Worm (Caenorhabditis elegans) whole organism, L4 larva: ENCODE measurements around the gene F57G8.7.

ENCODE experiments used
- D1046.2 ChIP-seq: fragments of 200-800 bp; sonication (Bioruptor generic); IDR thresholded peaks from 2 replicates; pipeline ENCODE4 v1.3.6; 2022; ENCODE audit warnings: missing genetic modification characterization, missing compliant biosample characterization
- F10B5.3 ChIP-seq: sonication (generic microtip); optimal IDR thresholded peaks from 2 replicates; lab custom pipeline; 2016; ENCODE audit warnings: mild to moderate bottlenecking, missing genetic modification characterization, missing compliant biosample characterization
- F44E2.7 ChIP-seq: fragments of 200-800 bp; sonication (Bioruptor generic); IDR thresholded peaks from 2 replicates; pipeline ENCODE4 v2.1.2; 2022; ENCODE audit warnings: missing genetic modification characterization, missing compliant biosample characterization
- F49E8.2 ChIP-seq: sonication (generic microtip); optimal IDR thresholded peaks from 2 replicates; lab custom pipeline; 2016; ENCODE audit warnings: missing compliant biosample characterization, mild to moderate bottlenecking, missing genetic modification characterization, borderline replicate concordance
- T20F7.1 ChIP-seq: fragments of 200-800 bp; sonication (Bioruptor generic); optimal IDR thresholded peaks from 2 replicates; lab custom pipeline; 2018; ENCODE audit warnings: mild to moderate bottlenecking, missing genetic modification characterization, missing compliant biosample characterization
- T26A8.4 ChIP-seq: fragments of 200-800 bp; sonication (Bioruptor generic); IDR thresholded peaks from 2 replicates; pipeline ENCODE4 v1.3.6; 2022; ENCODE audit warnings: missing genetic modification characterization, missing compliant biosample characterization
- ZK546.5 ChIP-seq, 2 experiments: sonication (generic microtip); optimal IDR thresholded peaks; 2 replicates each; lab custom pipeline; 2017; ENCODE audit warnings: missing biosample characterization in 2 of 2, missing genetic modification characterization in 2 of 2
- aha-1 ChIP-seq: fragments of 150-350 bp; peaks from one replicate; lab custom pipeline; 2014; ENCODE audit warnings: missing biosample characterization, missing genetic modification characterization
- aly-2 ChIP-seq: sonication (generic microtip); optimal IDR thresholded peaks from 2 replicates; lab custom pipeline; 2018; ENCODE audit warnings: missing biosample characterization, missing genetic modification characterization
- attf-4 ChIP-seq: sonication (generic microtip); optimal IDR thresholded peaks from 3 replicates; lab custom pipeline; 2017; ENCODE audit warnings: missing biosample characterization, missing genetic modification characterization
- ceh-20 ChIP-seq: fragments of 200-800 bp; sonication (Bioruptor generic); IDR thresholded peaks from 2 replicates; pipeline ENCODE4 v1.3.6; 2022; ENCODE audit warnings: missing genetic modification reagents, missing genetic modification characterization, missing compliant biosample characterization
- ceh-28 ChIP-seq: fragments of 150-350 bp; optimal IDR thresholded peaks from 2 replicates; lab custom pipeline; 2014; ENCODE audit warnings: missing biosample characterization, missing genetic modification reagents, missing genetic modification characterization
- ceh-82 ChIP-seq: sonication (generic microtip); optimal IDR thresholded peaks from 2 replicates; lab custom pipeline; 2017; ENCODE audit warnings: missing biosample characterization, missing genetic modification characterization
- ctbp-1 ChIP-seq: fragments of 200-800 bp; sonication (Bioruptor generic); IDR thresholded peaks from 2 replicates; pipeline ENCODE4 v1.3.6; 2022; ENCODE audit warnings: missing genetic modification reagents, missing genetic modification characterization, missing compliant biosample characterization
- daf-16 ChIP-seq, 3 experiments: sonication (generic microtip); optimal IDR thresholded peaks; 2 replicates each; lab custom pipeline; 2016 to 2017; ENCODE audit warnings: missing genetic modification characterization in 3 of 3, missing genetic modification reagents in 3 of 3, mild to moderate bottlenecking in 2 of 3, missing compliant biosample characterization in 2 of 3, missing biosample characterization in 1 of 3, moderate library complexity in 1 of 3
- dve-1 ChIP-seq: sonication (generic microtip); optimal IDR thresholded peaks from 2 replicates; lab custom pipeline; 2017; ENCODE audit warnings: antibody characterized with exemption, mild to moderate bottlenecking, missing genetic modification characterization, missing compliant biosample characterization; ENCODE audit not compliant: insufficient read depth
- fkh-10 ChIP-seq: fragments of 150-350 bp; optimal IDR thresholded peaks from 2 replicates; lab custom pipeline; 2014; ENCODE audit warnings: missing biosample characterization, missing genetic modification reagents, missing genetic modification characterization
- fos-1 ChIP-seq: fragments of 150-350 bp; optimal IDR thresholded peaks from 2 replicates; lab custom pipeline; 2014; ENCODE audit warnings: missing biosample characterization, missing genetic modification characterization
- gei-8 ChIP-seq: fragments of 200-800 bp; sonication (Bioruptor generic); optimal IDR thresholded peaks from 2 replicates; lab custom pipeline; 2018; ENCODE audit warnings: mild to moderate bottlenecking, missing genetic modification characterization, missing compliant biosample characterization
- hif-1 ChIP-seq, 2 experiments: sonication (generic microtip); optimal IDR thresholded peaks; 2 replicates each; lab custom pipeline; 2016 to 2017; ENCODE audit warnings: missing compliant biosample characterization in 2 of 2, missing genetic modification characterization in 2 of 2, missing genetic modification reagents in 2 of 2, missing genotype in 2 of 2, mild to moderate bottlenecking in 1 of 2
- hlh-11 ChIP-seq: fragments of 200-800 bp; sonication (Bioruptor generic); optimal IDR thresholded peaks from 2 replicates; lab custom pipeline; 2018; ENCODE audit warnings: mild to moderate bottlenecking, missing genetic modification characterization, missing compliant biosample characterization
- hlh-30 ChIP-seq: sonication (generic microtip); optimal IDR thresholded peaks from 2 replicates; lab custom pipeline; 2017; ENCODE audit warnings: antibody characterized with exemption, mild to moderate bottlenecking, missing genetic modification characterization, missing compliant biosample characterization; ENCODE audit not compliant: insufficient read depth
- jun-1 ChIP-seq: fragments of 150-350 bp; optimal IDR thresholded peaks from 2 replicates; lab custom pipeline; 2014; ENCODE audit warnings: missing biosample characterization, missing genetic modification reagents, missing genetic modification characterization
- lin-15B ChIP-seq: fragments of 150-350 bp; sonication (generic microtip); optimal IDR thresholded peaks from 3 replicates; lab custom pipeline; 2014; ENCODE audit warnings: missing biosample characterization, missing genetic modification characterization
- lin-29 ChIP-seq: fragments of 200-800 bp; sonication (Bioruptor generic); IDR thresholded peaks from 2 replicates; pipeline ENCODE4 v1.3.6; 2022; ENCODE audit warnings: missing genetic modification reagents, missing genetic modification characterization, missing compliant biosample characterization
- lin-38 ChIP-seq: fragments of 200-800 bp; sonication (Bioruptor generic); IDR thresholded peaks from 2 replicates; pipeline ENCODE4 v1.3.6; 2022; ENCODE audit warnings: missing genetic modification reagents, missing genetic modification characterization, missing compliant biosample characterization
- lsy-2 ChIP-seq, 2 experiments: fragments of 150-350 bp in 1 of 2; sonication (generic microtip) in 1 of 2; optimal IDR thresholded peaks; 2 replicates each; lab custom pipeline; 2014 to 2017; ENCODE audit warnings: missing biosample characterization in 2 of 2, missing genetic modification characterization in 2 of 2
- madf-9 ChIP-seq: fragments of 200-800 bp; sonication (Bioruptor generic); conservative IDR thresholded peaks from 2 replicates; pipeline ENCODE4 v1.3.6; 2022; ENCODE audit warnings: missing genetic modification reagents, missing genetic modification characterization, missing compliant biosample characterization
- mdl-1 ChIP-seq, 2 experiments: fragments of 150-350 bp in 1 of 2; sonication (generic microtip) in 1 of 2; optimal IDR thresholded peaks; 2 replicates each; lab custom pipeline; 2014 to 2017; ENCODE audit warnings: missing biosample characterization in 2 of 2, missing genetic modification characterization in 2 of 2
- mep-1 ChIP-seq: fragments of 150-350 bp; sonication (generic microtip); optimal IDR thresholded peaks from 3 replicates; lab custom pipeline; 2014; ENCODE audit warnings: missing biosample characterization, missing genetic modification characterization
- mxl-3 ChIP-seq: fragments of 200-800 bp; sonication (Bioruptor generic); optimal IDR thresholded peaks from 2 replicates; lab custom pipeline; 2018; ENCODE audit warnings: mild to moderate bottlenecking, missing genetic modification characterization, missing compliant biosample characterization
- nhr-11 ChIP-seq: fragments of 150-350 bp; optimal IDR thresholded peaks from 2 replicates; lab custom pipeline; 2014; ENCODE audit warnings: missing biosample characterization, missing genetic modification characterization
- nhr-25 ChIP-seq: sonication (generic microtip); optimal IDR thresholded peaks from 2 replicates; lab custom pipeline; 2017; ENCODE audit warnings: missing genetic modification characterization, mild to moderate bottlenecking, missing compliant biosample characterization, antibody characterized with exemption, moderate library complexity, borderline replicate concordance; ENCODE audit not compliant: insufficient read depth
- nhr-28 ChIP-seq: fragments of 150-350 bp; optimal IDR thresholded peaks from 2 replicates; lab custom pipeline; 2014; ENCODE audit warnings: missing biosample characterization, missing genetic modification characterization
- nhr-42 ChIP-seq: fragments of 200-800 bp; sonication (Bioruptor generic); IDR thresholded peaks from 2 replicates; pipeline ENCODE4 v1.3.6; 2022; ENCODE audit warnings: missing genetic modification characterization, missing compliant biosample characterization
- nhr-77 ChIP-seq: fragments of 150-350 bp; optimal IDR thresholded peaks from 2 replicates; lab custom pipeline; 2014; ENCODE audit warnings: missing biosample characterization, missing genetic modification characterization
- pha-4 ChIP-seq, 2 experiments: fragments of 150-350 bp in 1 of 2; fragments of 200-800 bp in 1 of 2; sonication (Bioruptor generic) in 1 of 2; IDR thresholded peaks in 1 of 2; optimal IDR thresholded peaks in 1 of 2; 2 replicates each; pipeline versions ENCODE4 v1.3.6 to Lab custom; 2014 to 2022; ENCODE audit warnings: missing genetic modification characterization in 2 of 2, missing genetic modification reagents in 2 of 2, missing biosample characterization in 1 of 2, missing compliant biosample characterization in 1 of 2
- set-16 ChIP-seq: fragments of 200-800 bp; sonication (Bioruptor generic); IDR thresholded peaks from 2 replicates; pipeline ENCODE4 v1.3.6; 2022; ENCODE audit warnings: missing genetic modification reagents, missing genetic modification characterization, missing compliant biosample characterization
- spr-3 ChIP-seq: fragments of 200-800 bp; sonication (Bioruptor generic); optimal IDR thresholded peaks from 2 replicates; lab custom pipeline; 2018; ENCODE audit warnings: mild to moderate bottlenecking, missing genetic modification characterization, missing compliant biosample characterization
- tra-1 ChIP-seq: fragments of 200-800 bp; sonication (Bioruptor generic); IDR thresholded peaks from 2 replicates; pipeline ENCODE4 v1.3.6; 2022; ENCODE audit warnings: missing genetic modification reagents, missing genetic modification characterization, missing compliant biosample characterization
- unc-130 ChIP-seq: sonication (generic microtip); optimal IDR thresholded peaks from 2 replicates; lab custom pipeline; 2016; ENCODE audit warnings: missing genetic modification reagents, missing genetic modification characterization, missing compliant biosample characterization
- unc-39 ChIP-seq: sonication (generic microtip); optimal IDR thresholded peaks from 2 replicates; lab custom pipeline; 2017; ENCODE audit warnings: missing biosample characterization, missing genetic modification characterization
- unc-62 ChIP-seq, 3 experiments: fragments of 150-350 bp in 1 of 3; sonication (generic microtip); optimal IDR thresholded peaks in 2 of 3; peaks in 1 of 3; 1 replicate in 1 of 3; 2 replicates in 2 of 3; lab custom pipeline; 2014 to 2017; ENCODE audit warnings: missing biosample characterization in 3 of 3, missing genetic modification characterization in 3 of 3, missing genetic modification reagents in 3 of 3, missing genotype in 1 of 3
- zag-1 ChIP-seq: fragments of 150-350 bp; optimal IDR thresholded peaks from 2 replicates; lab custom pipeline; 2014; ENCODE audit warnings: missing biosample characterization, missing genetic modification characterization
- zfp-2 ChIP-seq: sonication (generic microtip); optimal IDR thresholded peaks from 2 replicates; lab custom pipeline; 2016; ENCODE audit warnings: mild to moderate bottlenecking, missing genetic modification characterization, missing compliant biosample characterization
- zip-11 ChIP-seq: fragments of 200-800 bp; sonication (Bioruptor generic); IDR thresholded peaks from 2 replicates; pipeline ENCODE4 v1.3.6; 2022; ENCODE audit warnings: missing genetic modification characterization, missing compliant biosample characterization
- zip-2 ChIP-seq: fragments of 150-350 bp; optimal IDR thresholded peaks from 2 replicates; lab custom pipeline; 2014; ENCODE audit warnings: missing biosample characterization, missing genetic modification characterization

F57G8.7 gene

DNA sequence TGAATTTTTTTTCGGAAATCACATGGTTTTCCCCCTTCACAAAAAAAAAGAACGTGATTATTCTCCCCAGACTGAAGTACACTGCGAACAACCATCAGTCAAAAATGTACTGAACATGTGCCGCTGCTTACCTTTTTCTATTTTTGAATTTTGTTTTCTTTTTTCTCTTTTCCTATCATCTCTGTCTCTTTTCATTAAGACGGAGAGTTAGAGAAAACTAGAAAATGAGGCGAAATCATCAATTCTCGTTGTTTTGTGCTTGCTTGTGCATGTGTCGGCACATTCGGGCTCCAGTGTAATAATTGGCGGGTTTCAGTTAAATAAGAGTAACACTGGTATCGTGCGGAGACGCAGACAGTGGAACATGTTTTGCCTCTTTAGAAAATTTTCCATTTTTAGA is 23.3 kb downstream of the F57G8.7 start (continued):
- TF ChIP-seq fos-1 (tag; lab: Kevin White, UChicago) (no peak), T20F7.1 (GFP tag; lab: Kevin White, UChicago) (no peak), zip-11 (GFP tag; lab: Robert Waterston, UW) (no peak), F49E8.2 (tag; lab: Kevin White, UChicago) (no peak), zfp-2 (tag; lab: Kevin White, UChicago) (no peak)

DNA sequence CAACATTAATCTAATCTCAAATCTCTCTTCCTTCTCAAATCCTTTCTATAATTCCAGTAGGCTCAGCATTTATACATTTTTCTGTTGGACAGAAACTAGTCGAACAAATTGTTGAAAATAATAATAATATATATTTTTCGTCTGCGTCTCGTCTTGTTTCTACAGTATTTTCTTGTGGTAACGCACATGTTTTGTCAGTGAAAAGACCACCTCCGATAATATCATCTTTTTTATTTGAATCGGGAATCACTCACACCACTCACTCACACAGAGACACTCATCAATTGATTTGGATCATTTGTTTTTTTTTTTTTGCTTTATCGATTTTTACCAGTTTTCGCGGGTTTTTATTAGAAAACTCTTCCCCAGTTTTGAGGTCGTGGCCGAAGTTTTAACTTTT is 25.7 kb downstream of the F57G8.7 start:
- TF ChIP-seq nhr-28 (tag; lab: Kevin White, UChicago) (peak; percentile 14), unc-130 (GFP tag; lab: Kevin White, UChicago) (no peak), pha-4 (GFP tag; IDR thresholded peaks at IDR 0.05; lab: Robert Waterston, UW) (no peak), pha-4 (tag; optimal IDR thresholded peaks at IDR 0.05; lab: Kevin White, UChicago) (no peak), mxl-3 (GFP tag; lab: Kevin White, UChicago) (peak; percentile 47), madf-9 (no peak), mep-1 (peak; percentile 0), aly-2 (tag; lab: Kevin White, UChicago) (no peak), daf-16 (GFP tag; optimal IDR thresholded peaks at IDR 0.05; lab: Kevin White, UChicago) (no peak), daf-16 (tag; optimal IDR thresholded peaks at IDR 0.05; lab: Kevin White, UChicago) (peak; percentile 12), mdl-1 (tag; optimal IDR thresholded peaks at IDR 0.05; lab: Kevin White, UChicago) (peak in 1 of 2 experiments; percentile 51), hlh-30 (peak; percentile 46), ceh-28 (tag; lab: Kevin White, UChicago) (no peak), hif-1 (tag; optimal IDR thresholded peaks at IDR 0.05; lab: Kevin White, UChicago) (no peak), jun-1 (tag; lab: Kevin White, UChicago) (no peak), attf-4 (tag; lab: Kevin White, UChicago) (no peak), dve-1 (peak; percentile 28), ceh-20 (GFP tag; lab: Robert Waterston, UW) (no peak), nhr-25 (tag; lab: Kevin White, UChicago) (no peak), F10B5.3 (tag; lab: Kevin White, UChicago) (no peak), gei-8 (GFP tag; lab: Kevin White, UChicago) (no peak), ceh-82 (tag; lab: Kevin White, UChicago) (no peak), lsy-2 (tag; optimal IDR thresholded peaks at IDR 0.05; lab: Kevin White, UChicago) (peak in 1 of 2 experiments; percentile 31)

DNA sequence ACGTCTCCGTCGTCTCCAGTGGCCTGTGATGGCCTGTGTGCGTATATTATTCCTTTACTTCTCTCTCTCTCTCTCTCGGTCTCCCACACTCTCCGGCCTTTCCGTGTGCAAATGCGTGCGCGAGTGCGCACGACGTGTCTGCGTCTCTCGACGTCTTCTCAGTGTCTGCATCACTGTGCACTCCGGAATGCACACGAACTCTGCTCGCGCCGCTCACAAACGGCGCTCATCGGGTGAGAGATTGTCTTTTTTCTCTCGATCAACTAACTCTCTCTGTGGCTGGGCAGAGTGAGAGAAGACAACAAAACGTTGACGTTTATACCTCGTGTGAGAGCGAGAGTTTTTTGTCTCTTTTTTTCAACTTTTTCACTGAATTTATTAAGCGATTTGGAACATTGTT is 27.0 kb downstream of the F57G8.7 start:
- TF ChIP-seq T26A8.4 (peak; percentile 72; the same call in 1 of the 2 replicates), unc-62 (GFP tag; optimal IDR thresholded peaks at IDR 0.05 in 1 of 2; lab: Kevin White, UChicago) (peak in 1 of 2 experiments; percentile 97), unc-62 (tag; optimal IDR thresholded peaks at IDR 0.05; lab: Kevin White, UChicago) (no peak), hlh-11 (peak; percentile 97), zip-2 (tag; lab: Kevin White, UChicago) (no peak), unc-39 (tag; lab: Kevin White, UChicago) (no peak), lin-29 (GFP tag; lab: Robert Waterston, UW) (0 out of 2 replicates have a peak, but pooled peaks have one; percentile 45), D1046.2 (GFP tag; lab: Robert Waterston, UW) (no peak), lsy-2 (tag; optimal IDR thresholded peaks at IDR 0.05; lab: Kevin White, UChicago) (peak; percentile 64 to 85), lin-38 (GFP tag; lab: Robert Waterston, UW) (peak; percentile 65), aha-1 (tag; lab: Kevin White, UChicago) (peak; percentile 99), nhr-77 (tag; lab: Kevin White, UChicago) (peak; percentile 93), tra-1 (peak; percentile 92), spr-3 (GFP tag; lab: Kevin White, UChicago) (peak; percentile 31), F44E2.7 (GFP tag; lab: Robert Waterston, UW) (no peak), ZK546.5 (tag; optimal IDR thresholded peaks at IDR 0.05; lab: Kevin White, UChicago) (no peak), nhr-42 (GFP tag; lab: Robert Waterston, UW) (peak; percentile 57; the same call in 1 of the 2 replicates), ctbp-1 (GFP tag; lab: Robert Waterston, UW) (peak; percentile 92), nhr-11 (peak; percentile 68), zag-1 (tag; lab: Kevin White, UChicago) (no peak), zfp-2 (tag; lab: Kevin White, UChicago) (peak; percentile 8), hif-1 (tag; optimal IDR thresholded peaks at IDR 0.05; lab: Kevin White, UChicago) (peak in 1 of 2 experiments; percentile 80), lin-15B (no peak), set-16 (GFP tag; lab: Robert Waterston, UW) (peak; percentile 92), fkh-10 (GFP tag; lab: Kevin White, UChicago) (peak; percentile 58), mep-1 (peak; percentile 93)
